Worm (Caenorhabditis elegans): ENCODE measurements around the gene T25F10.3.

DNA sequence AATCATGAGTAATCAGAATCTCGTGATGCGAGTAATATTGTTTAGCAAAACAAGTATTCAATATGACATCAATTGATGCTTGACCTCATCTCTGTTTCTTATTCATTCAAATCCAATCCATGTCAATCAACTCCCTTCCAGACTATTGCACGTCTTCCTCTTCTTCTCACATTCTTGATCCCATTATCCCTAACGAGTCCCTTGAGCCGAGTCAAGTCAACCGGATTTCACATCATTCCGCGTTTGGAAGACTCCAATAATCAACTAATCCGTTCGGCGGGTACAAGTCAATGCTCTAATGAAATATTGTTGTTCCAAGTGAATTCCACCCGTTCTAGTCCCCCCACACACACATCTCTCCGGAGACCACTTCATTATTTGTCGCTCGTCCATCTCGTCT is 18.6 kb upstream of the T25F10.3 start:
- TF ChIP-seq elt-2 (tag; optimal IDR thresholded peaks at IDR 0.05) (no peak), pha-4 (tag; optimal IDR thresholded peaks at IDR 0.05) (no peak), nhr-11 (tag; optimal IDR thresholded peaks at IDR 0.05) (no peak), npax-4 (tag; optimal IDR thresholded peaks at IDR 0.05) (no peak), pqm-1 (tag; optimal IDR thresholded peaks at IDR 0.05) (no peak), ceh-18 (tag; optimal IDR thresholded peaks at IDR 0.05) (no peak)
